2 worm cellular contexts compared by ENCODE assay signal in the genomic region with DNA sequence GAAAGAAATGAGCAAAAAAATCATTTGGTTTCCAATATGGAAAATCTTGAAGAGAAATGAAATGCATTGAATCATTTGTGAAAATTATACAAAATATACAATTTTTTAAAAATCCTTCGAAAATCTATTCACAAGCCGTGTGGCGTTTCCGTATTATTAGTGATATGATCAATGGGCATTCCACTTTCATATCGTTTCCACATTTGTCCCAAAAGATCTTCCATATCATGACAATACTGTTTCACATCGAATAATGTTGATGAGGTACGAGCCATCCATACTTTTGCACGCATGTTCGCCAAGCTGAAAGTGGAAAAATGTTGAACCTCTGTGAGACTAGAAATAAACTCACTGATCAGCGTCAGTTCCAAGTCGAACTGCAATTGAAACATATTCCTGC.
TF ChIP-seq lines count a peak whose summit lies in the region.

No protein-coding gene starts in this region.

TF ChIP-seq in whole organism, L4 larva, 104 proteins besides CTCF, POLR2A, EP300 and RAD21:
- no peak for TF ChIP-seq daf-8 (GFP tag; IDR thresholded peaks at IDR 0.05; lab: Robert Waterston, UW)
- no peak for TF ChIP-seq ces-1 (GFP tag; optimal IDR thresholded peaks at IDR 0.05; lab: Kevin White, UChicago)
- no peak for TF ChIP-seq F26F4.8 (GFP tag; conservative IDR thresholded peaks at IDR 0.05; lab: Robert Waterston, UW)
- 0 out of 2 replicates have a peak, but pooled peaks have one; percentile 12 for TF ChIP-seq T26A8.4 (GFP tag; IDR thresholded peaks at IDR 0.05; lab: Robert Waterston, UW)
- TF ChIP-seq lin-38 (GFP tag; IDR thresholded peaks at IDR 0.05; lab: Robert Waterston, UW) = no peak
- no peak for TF ChIP-seq nhr-41 (GFP tag; IDR thresholded peaks at IDR 0.05; lab: Robert Waterston, UW)
- TF ChIP-seq tra-1 (GFP tag; IDR thresholded peaks at IDR 0.05; lab: Robert Waterston, UW) = no peak
- no peak for TF ChIP-seq dmd-6 (GFP tag; IDR thresholded peaks at IDR 0.05; lab: Robert Waterston, UW)
- peak; percentile 91 for TF ChIP-seq aha-1 (tag; lab: Kevin White, UChicago)
- no peak for TF ChIP-seq nhr-111 (GFP tag; optimal IDR thresholded peaks at IDR 0.05; lab: Kevin White, UChicago)
- TF ChIP-seq F44E2.7 (GFP tag; IDR thresholded peaks at IDR 0.05; lab: Robert Waterston, UW) = no peak
- TF ChIP-seq egl-43 (GFP tag; IDR thresholded peaks at IDR 0.05; lab: Robert Waterston, UW) = no peak

TF ChIP-seq in whole organism, young adult, 124 proteins besides CTCF, POLR2A, EP300 and RAD21:
- no peak for TF ChIP-seq die-1 (tag; optimal IDR thresholded peaks at IDR 0.05; lab: Kevin White, UChicago)
- no peak for TF ChIP-seq T07F8.4 (tag; optimal IDR thresholded peaks at IDR 0.05; lab: Kevin White, UChicago)
- 0 out of 2 replicates have a peak, but pooled peaks have one; percentile 26 for TF ChIP-seq madf-3 (GFP tag; IDR thresholded peaks at IDR 0.05; lab: Robert Waterston, UW)
- TF ChIP-seq him-1 (tag; optimal IDR thresholded peaks at IDR 0.05; lab: Kevin White, UChicago) = no peak
